Fruit fly (Drosophila melanogaster) whole organism, prepupa: ENCODE data around the gene Shc.

ENCODE experiments used
- CG10631 ChIP-seq: fragments of 200-800 bp; sonication (Bioruptor generic); optimal IDR thresholded peaks from 2 replicates; lab custom pipeline; 2016; ENCODE audit warnings: missing biosample characterization, missing genetic modification characterization
- CG10669 ChIP-seq: fragments of 200-800 bp; sonication (Bioruptor generic); optimal IDR thresholded peaks from 3 replicates; lab custom pipeline; 2018; ENCODE audit warnings: missing biosample characterization, mild to moderate bottlenecking, missing genetic modification characterization, moderate library complexity
- CG11294 ChIP-seq: fragments of 200-800 bp; sonication (Bioruptor generic); IDR thresholded peaks from 2 replicates; pipeline ENCODE4 v1.3.6; 2022; ENCODE audit warnings: missing biosample characterization, missing genetic modification characterization
- CG11762 ChIP-seq: fragments of 200-800 bp; sonication (Bioruptor generic); optimal IDR thresholded peaks from 3 replicates; lab custom pipeline; 2016; ENCODE audit warnings: missing biosample characterization, missing genetic modification characterization; ENCODE audit not compliant: insufficient read depth
- CG15336 ChIP-seq: fragments of 200-800 bp; sonication (Bioruptor generic); IDR thresholded peaks from 2 replicates; pipeline ENCODE4 v1.3.6; 2022; ENCODE audit warnings: missing biosample characterization, missing genetic modification characterization
- CG1621 ChIP-seq: fragments of 200-800 bp; sonication (Bioruptor generic); optimal IDR thresholded peaks from 3 replicates; lab custom pipeline; 2018; ENCODE audit warnings: missing biosample characterization, mild to moderate bottlenecking, missing genetic modification characterization
- CG16779 ChIP-seq: fragments of 200-800 bp; sonication (Bioruptor generic); optimal IDR thresholded peaks from 3 replicates; lab custom pipeline; 2017; ENCODE audit warnings: missing biosample characterization, mild to moderate bottlenecking, missing genetic modification characterization
- CG3032 ChIP-seq: fragments of 200-800 bp; optimal IDR thresholded peaks from 2 replicates; lab custom pipeline; 2019; ENCODE audit warnings: missing biosample characterization, mild to moderate bottlenecking, missing genetic modification characterization, moderate library complexity
- CG34406 ChIP-seq: fragments of 200-800 bp; sonication (Bioruptor generic); optimal IDR thresholded peaks from 3 replicates; lab custom pipeline; 2016; ENCODE audit warnings: missing biosample characterization, missing genetic modification characterization
- CG3919 ChIP-seq: fragments of 200-800 bp; sonication (Bioruptor generic); optimal IDR thresholded peaks from 3 replicates; lab custom pipeline; 2016; ENCODE audit warnings: missing biosample characterization, missing genetic modification characterization
- CG4318 ChIP-seq: fragments of 200-800 bp; sonication (Bioruptor generic); optimal IDR thresholded peaks from 3 replicates; lab custom pipeline; 2017; ENCODE audit warnings: missing biosample characterization, mild to moderate bottlenecking, missing genetic modification characterization
- CG6163 ChIP-seq: fragments of 200-800 bp; sonication (Bioruptor generic); IDR thresholded peaks from 3 replicates; pipeline ENCODE4 v1.3.6; 2022; ENCODE audit warnings: missing biosample characterization, missing genetic modification characterization
- CG6276 ChIP-seq: fragments of 200-800 bp; sonication (Bioruptor generic); optimal IDR thresholded peaks from 2 replicates; lab custom pipeline; 2017; ENCODE audit warnings: missing biosample characterization, mild to moderate bottlenecking, missing genetic modification characterization
- CG6792 ChIP-seq: fragments of 200-800 bp; sonication (Bioruptor generic); optimal IDR thresholded peaks from 3 replicates; lab custom pipeline; 2016; ENCODE audit warnings: missing biosample characterization, missing genetic modification characterization
- CG6808 ChIP-seq: fragments of 200-800 bp; sonication (Bioruptor generic); optimal IDR thresholded peaks from 3 replicates; lab custom pipeline; 2017; ENCODE audit warnings: missing biosample characterization, missing genetic modification characterization, mild to moderate bottlenecking, moderate library complexity, missing genetic modification reagents
- CG6854 ChIP-seq: fragments of 200-800 bp; sonication (Bioruptor generic); optimal IDR thresholded peaks from 2 replicates; lab custom pipeline; 2017; ENCODE audit warnings: missing biosample characterization, mild to moderate bottlenecking, missing genetic modification characterization
- CG7368 ChIP-seq: fragments of 200-800 bp; sonication (Bioruptor generic); optimal IDR thresholded peaks from 3 replicates; lab custom pipeline; 2016; ENCODE audit warnings: missing biosample characterization, missing genetic modification characterization
- CG8119 ChIP-seq: fragments of 200-800 bp; sonication (Bioruptor generic); IDR thresholded peaks from 3 replicates; pipeline ENCODE4 v1.3.6; 2022; ENCODE audit warnings: missing biosample characterization, missing genetic modification characterization
- CG9139 ChIP-seq: fragments of 200-800 bp; sonication (Bioruptor generic); optimal IDR thresholded peaks from 3 replicates; lab custom pipeline; 2017; ENCODE audit warnings: missing biosample characterization, mild to moderate bottlenecking, missing genetic modification characterization
- Eip75B ChIP-seq: fragments of 200-800 bp; sonication (Bioruptor generic); optimal IDR thresholded peaks from 3 replicates; lab custom pipeline; 2016; ENCODE audit warnings: missing biosample characterization, missing genetic modification characterization
- Eip78C ChIP-seq: fragments of 200-800 bp; sonication (Bioruptor generic); peaks from one replicate; lab custom pipeline; 2016; ENCODE audit warnings: missing biosample characterization, missing genetic modification characterization
- Ets21C ChIP-seq: fragments of 200-800 bp; sonication (Bioruptor generic); optimal IDR thresholded peaks from 3 replicates; lab custom pipeline; 2016; ENCODE audit warnings: missing biosample characterization, missing genetic modification characterization
- Gug ChIP-seq: fragments of 200-800 bp; sonication (Bioruptor generic); IDR thresholded peaks from 2 replicates; pipeline ENCODE4 v1.3.6; 2022; ENCODE audit warnings: missing biosample characterization, missing genetic modification characterization
- Hr38 ChIP-seq: sonication (Bioruptor generic); optimal IDR thresholded peaks from 2 replicates; lab custom pipeline; 2016; ENCODE audit warnings: missing biosample characterization, missing genetic modification characterization
- Hr39 ChIP-seq: fragments of 200-800 bp; sonication (Bioruptor generic); optimal IDR thresholded peaks from 2 replicates; lab custom pipeline; 2016; ENCODE audit warnings: missing biosample characterization, missing genetic modification characterization
- Lpt ChIP-seq: fragments of 200-800 bp; sonication (Bioruptor generic); optimal IDR thresholded peaks from 3 replicates; lab custom pipeline; 2016; ENCODE audit warnings: missing biosample characterization, missing genetic modification characterization
- Sox14 ChIP-seq: fragments of 200-800 bp; sonication (Bioruptor generic); optimal IDR thresholded peaks from 3 replicates; lab custom pipeline; 2016; ENCODE audit warnings: missing biosample characterization, missing genetic modification characterization
- Sox15 ChIP-seq: fragments of 200-800 bp; sonication (Bioruptor generic); optimal IDR thresholded peaks from 3 replicates; lab custom pipeline; 2016; ENCODE audit warnings: missing biosample characterization, missing genetic modification characterization
- achi ChIP-seq: fragments of 200-800 bp; sonication (Bioruptor generic); optimal IDR thresholded peaks from 3 replicates; lab custom pipeline; 2016; ENCODE audit warnings: missing biosample characterization, missing genetic modification characterization
- acj6 ChIP-seq: fragments of 200-800 bp; sonication (Bioruptor generic); optimal IDR thresholded peaks from 3 replicates; lab custom pipeline; 2016; ENCODE audit warnings: missing biosample characterization, missing genetic modification characterization
- cyc ChIP-seq: fragments of 200-800 bp; sonication (Bioruptor generic); optimal IDR thresholded peaks from 3 replicates; lab custom pipeline; 2016; ENCODE audit warnings: missing biosample characterization, missing genetic modification characterization
- dac ChIP-seq: fragments of 200-800 bp; sonication (Bioruptor generic); optimal IDR thresholded peaks from 2 replicates; lab custom pipeline; 2017; ENCODE audit warnings: missing biosample characterization, mild to moderate bottlenecking, missing genetic modification characterization
- dsx ChIP-seq: fragments of 200-800 bp; optimal IDR thresholded peaks from 3 replicates; lab custom pipeline; 2019; ENCODE audit warnings: missing biosample characterization, mild to moderate bottlenecking, missing genetic modification characterization, moderate library complexity; ENCODE audit not compliant: poor library complexity, severe bottlenecking
- eg ChIP-seq: fragments of 200-800 bp; sonication (Bioruptor generic); IDR thresholded peaks from 3 replicates; pipeline ENCODE4 v1.3.6; 2022; ENCODE audit warnings: missing biosample characterization, missing genetic modification characterization
- esn ChIP-seq: fragments of 200-800 bp; sonication (Bioruptor generic); optimal IDR thresholded peaks from 2 replicates; lab custom pipeline; 2016; ENCODE audit warnings: missing biosample characterization, mild to moderate bottlenecking, missing genetic modification characterization, moderate library complexity
- fd85E ChIP-seq: fragments of 200-800 bp; sonication (Bioruptor generic); optimal IDR thresholded peaks from 3 replicates; lab custom pipeline; 2016; ENCODE audit warnings: missing biosample characterization, missing genetic modification characterization
- fkh ChIP-seq: fragments of 200-800 bp; sonication (Bioruptor generic); optimal IDR thresholded peaks from 3 replicates; lab custom pipeline; 2017; ENCODE audit warnings: missing biosample characterization, mild to moderate bottlenecking, missing genetic modification characterization, moderate library complexity
- lz ChIP-seq: fragments of 200-800 bp; sonication (Bioruptor generic); optimal IDR thresholded peaks from 3 replicates; lab custom pipeline; 2016; ENCODE audit warnings: missing biosample characterization, missing genetic modification characterization
- net ChIP-seq: fragments of 200-800 bp; sonication (Bioruptor generic); optimal IDR thresholded peaks from 3 replicates; lab custom pipeline; 2016; ENCODE audit warnings: missing biosample characterization, missing genetic modification characterization
- pdm3 ChIP-seq: fragments of 200-800 bp; sonication (Bioruptor generic); optimal IDR thresholded peaks from 3 replicates; lab custom pipeline; 2016; ENCODE audit warnings: missing biosample characterization, missing genetic modification characterization
- spab ChIP-seq: fragments of 200-800 bp; sonication (Bioruptor generic); optimal IDR thresholded peaks from 2 replicates; lab custom pipeline; 2017; ENCODE audit warnings: missing biosample characterization, mild to moderate bottlenecking, missing genetic modification characterization, missing genetic modification reagents
- ss ChIP-seq, 2 experiments: fragments of 200-800 bp; sonication (Bioruptor generic); optimal IDR thresholded peaks; 2 replicates in 1 of 2; 3 replicates in 1 of 2; lab custom pipeline; 2017 to 2018; ENCODE audit warnings: mild to moderate bottlenecking in 2 of 2, missing biosample characterization in 2 of 2, missing genetic modification characterization in 2 of 2, moderate library complexity in 1 of 2
- svp ChIP-seq: fragments of 200-800 bp; sonication (Bioruptor generic); peaks from one replicate; lab custom pipeline; 2016; ENCODE audit warnings: missing biosample characterization, missing genetic modification characterization
- vri ChIP-seq: fragments of 200-800 bp; sonication (Bioruptor generic); optimal IDR thresholded peaks from 3 replicates; lab custom pipeline; 2016; ENCODE audit warnings: missing biosample characterization, mild to moderate bottlenecking, missing genetic modification characterization

Shc gene

DNA sequence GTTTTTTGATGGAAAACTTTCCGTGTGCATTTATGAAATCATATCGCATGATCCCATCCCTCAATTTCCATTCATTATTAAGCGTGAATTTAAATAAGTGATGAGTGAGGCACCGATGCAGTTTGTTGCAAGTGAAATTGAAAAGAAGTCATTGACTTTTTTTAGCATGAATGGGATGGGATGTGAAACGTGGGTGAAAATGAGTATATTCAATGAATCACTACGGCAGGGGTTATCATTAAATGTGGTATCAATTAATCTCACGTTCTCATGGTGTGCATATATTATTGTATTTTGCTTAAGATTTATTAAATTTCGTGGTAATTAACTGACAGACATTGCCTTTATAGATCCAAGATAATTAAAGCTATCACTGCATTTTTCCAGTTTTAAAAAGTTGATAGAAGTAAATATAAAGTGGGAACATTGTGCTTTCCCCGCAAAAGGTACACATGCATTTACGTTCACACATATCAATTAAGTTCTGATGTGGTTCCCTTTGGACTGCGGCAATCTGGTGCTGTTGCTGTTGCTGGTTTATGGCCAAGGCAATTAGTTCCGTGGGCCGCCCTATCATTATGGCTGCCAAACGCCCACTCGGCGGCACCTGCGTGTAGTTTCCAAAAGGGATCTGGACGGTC, 35.4 kb upstream of the Shc start:
- TF ChIP-seq svp (GFP tag; lab: Kevin White, UChicago) (peak; percentile 78), CG11762 (no peak)

DNA sequence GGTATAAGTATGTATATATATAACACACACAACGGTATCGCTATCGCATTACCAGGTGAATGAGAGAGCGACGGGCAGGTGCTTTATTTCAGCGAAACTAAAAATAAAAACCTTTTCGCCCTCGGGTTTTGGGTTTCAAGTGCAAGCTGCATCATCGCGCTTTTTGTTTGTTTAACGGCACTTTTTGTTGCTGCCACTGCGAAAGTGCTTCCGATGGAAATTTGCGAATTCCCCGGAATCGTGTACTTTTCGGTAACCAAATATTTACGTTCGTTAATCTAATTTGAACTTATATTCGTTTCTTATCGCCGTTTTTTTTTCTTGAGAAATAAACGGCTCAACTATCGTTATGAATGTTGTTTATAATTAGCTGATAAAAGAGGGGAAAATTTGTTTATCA, 30.8 kb upstream of the Shc start:
- TF ChIP-seq svp (GFP tag; lab: Kevin White, UChicago) (no peak), Eip78C (GFP tag; lab: Kevin White, UChicago) (peak; percentile 29)

dm6 chr3L:9396704-9397103, 30.1 kb upstream of the Shc start:
- TF ChIP-seq svp (GFP tag; lab: Kevin White, UChicago) (peak; percentile 40), CG10669 (GFP tag; lab: Kevin White, UChicago) (no peak), net (GFP tag; lab: Kevin White, UChicago) (no peak), cyc (GFP tag; lab: Kevin White, UChicago) (no peak), CG1621 (tag; lab: Kevin White, UChicago) (peak; percentile 76), ss (GFP tag; optimal IDR thresholded peaks at IDR 0.05; lab: Kevin White, UChicago) (peak in 1 of 2 experiments; percentile 19), Sox14 (peak; percentile 21)

DNA sequence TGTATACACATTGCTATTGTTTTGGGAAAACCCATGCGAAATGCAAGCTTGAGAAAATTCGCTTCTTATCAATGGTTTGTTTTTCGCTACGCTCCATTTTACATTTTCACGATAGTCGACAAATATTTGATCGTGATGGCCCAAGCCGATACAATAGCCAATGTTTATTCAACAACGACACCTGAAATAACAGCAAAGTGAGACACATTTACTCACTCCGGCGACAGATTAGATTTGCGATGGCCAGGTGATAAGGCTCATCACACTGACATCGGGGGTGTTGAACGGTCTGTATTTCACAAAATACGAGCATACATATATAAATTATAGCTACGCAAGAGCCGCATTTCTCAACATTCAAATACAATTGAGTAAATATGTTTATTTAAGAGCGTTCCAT, 29.7 kb upstream of the Shc start:
- no peak for TF ChIP-seq CG6276 (GFP tag; lab: Kevin White, UChicago)
- peak; percentile 52 for TF ChIP-seq CG6808
- no peak for TF ChIP-seq CG10669 (GFP tag; lab: Kevin White, UChicago)
- peak; percentile 25 for TF ChIP-seq Eip78C (GFP tag; lab: Kevin White, UChicago)
- no peak for TF ChIP-seq eg (GFP tag; lab: Robert Waterston, UW)
- TF ChIP-seq Hr38 (GFP tag; lab: Kevin White, UChicago) = no peak
- no peak for TF ChIP-seq CG3919 (GFP tag; lab: Kevin White, UChicago)
- no peak for TF ChIP-seq lz (GFP tag; lab: Kevin White, UChicago)
- TF ChIP-seq Lpt (GFP tag; lab: Kevin White, UChicago) = no peak
- TF ChIP-seq fkh (GFP tag; lab: Kevin White, UChicago) = peak; percentile 93
- no peak for TF ChIP-seq fd85E (GFP tag; lab: Kevin White, UChicago)
- no peak for TF ChIP-seq dsx (GFP tag; lab: Kevin White, UChicago)
- no peak for TF ChIP-seq CG11762
- no peak for TF ChIP-seq ss (GFP tag; optimal IDR thresholded peaks at IDR 0.05; lab: Kevin White, UChicago)
- TF ChIP-seq Sox14 = no peak
- TF ChIP-seq CG4318 (GFP tag; lab: Kevin White, UChicago) = no peak
- TF ChIP-seq CG7368 (GFP tag; lab: Kevin White, UChicago) = peak; percentile 1
- peak; percentile 57; the same call in 2 of the 3 replicates for TF ChIP-seq CG6163
- no peak for TF ChIP-seq CG3032 (tag; lab: Kevin White, UChicago)
- no peak for TF ChIP-seq CG6854
- no peak for TF ChIP-seq CG11294
- no peak for TF ChIP-seq CG9139 (GFP tag; lab: Kevin White, UChicago)
- TF ChIP-seq esn (GFP tag; lab: Kevin White, UChicago) = peak; percentile 9
- peak; percentile 23 for TF ChIP-seq spab (GFP tag; lab: Kevin White, UChicago)
- peak; percentile 40 for TF ChIP-seq vri
- no peak for TF ChIP-seq Sox15 (GFP tag; lab: Kevin White, UChicago)
- no peak for TF ChIP-seq Eip75B (GFP tag; lab: Kevin White, UChicago)
- no peak for TF ChIP-seq pdm3 (GFP tag; lab: Kevin White, UChicago)
- TF ChIP-seq Ets21C (GFP tag; lab: Kevin White, UChicago) = no peak
- TF ChIP-seq CG1621 (tag; lab: Kevin White, UChicago) = no peak
- TF ChIP-seq Gug (GFP tag; lab: Robert Waterston, UW) = no peak
- TF ChIP-seq CG15336 (GFP tag; lab: Robert Waterston, UW) = no peak
- peak; percentile 16 for TF ChIP-seq CG10631 (GFP tag; lab: Kevin White, UChicago)
- TF ChIP-seq Hr39 (GFP tag; lab: Kevin White, UChicago) = no peak
- no peak for TF ChIP-seq achi
- TF ChIP-seq CG8119 (GFP tag; lab: Robert Waterston, UW) = 0 out of 3 replicates have a peak, but pooled peaks have one; percentile 22
- TF ChIP-seq dac (GFP tag; lab: Kevin White, UChicago) = no peak
- no peak for TF ChIP-seq net (GFP tag; lab: Kevin White, UChicago)
- TF ChIP-seq cyc (GFP tag; lab: Kevin White, UChicago) = no peak
- TF ChIP-seq CG16779 (tag; lab: Kevin White, UChicago) = peak; percentile 4
- no peak for TF ChIP-seq CG34406 (GFP tag; lab: Kevin White, UChicago)
- peak; percentile 45 for TF ChIP-seq svp (GFP tag; lab: Kevin White, UChicago)
- no peak for TF ChIP-seq CG6792 (GFP tag; lab: Kevin White, UChicago)
- no peak for TF ChIP-seq acj6 (GFP tag; lab: Kevin White, UChicago)
